Worm (Caenorhabditis elegans) whole organism, early embryonic: ENCODE measurements around the gene hhat-1.

Source experiments
- ama-1 ChIP-seq: fragments of 150-350 bp; optimal IDR thresholded peaks from 2 replicates; lab custom pipeline; 2014
- ceh-13 ChIP-seq: fragments of 200-800 bp; sonication (Bioruptor generic); optimal IDR thresholded peaks from 2 replicates; lab custom pipeline; 2018; ENCODE audit warnings: mild to moderate bottlenecking, missing genetic modification characterization, missing compliant biosample characterization

- TF ChIP-seq ama-1 = no peak
- no peak for TF ChIP-seq ceh-13
Observed at ce11 chrII:14670175-14670574, 8.1 kb upstream of the hhat-1 start.
